Worm (Caenorhabditis elegans) whole organism, L3 larva: ENCODE measurements around the gene hsp-16.2.

ENCODE experiments used
- ZK546.5 ChIP-seq: sonication (generic microtip); optimal IDR thresholded peaks from 2 replicates; lab custom pipeline; 2017; ENCODE audit warnings: missing biosample characterization, missing genetic modification characterization
- aly-2 ChIP-seq: fragments of 150-350 bp; optimal IDR thresholded peaks from 2 replicates; lab custom pipeline; 2014; ENCODE audit warnings: missing biosample characterization, missing genetic modification characterization
- ama-1 ChIP-seq: fragments of 150-350 bp; optimal IDR thresholded peaks from 2 replicates; lab custom pipeline; 2018
- elt-1 ChIP-seq: fragments of 150-350 bp; optimal IDR thresholded peaks from 2 replicates; lab custom pipeline; 2014; ENCODE audit warnings: missing biosample characterization, missing genetic modification characterization
- elt-3 ChIP-seq, 3 experiments: fragments of 150-350 bp in 1 of 3; sonication (generic microtip) in 2 of 3; optimal IDR thresholded peaks; 2 replicates in 2 of 3; 4 replicates in 1 of 3; lab custom pipeline; 2014 to 2017; ENCODE audit warnings: missing biosample characterization in 3 of 3, missing genetic modification characterization in 3 of 3
- fkh-10 ChIP-seq: sonication (generic microtip); optimal IDR thresholded peaks from 2 replicates; lab custom pipeline; 2017; ENCODE audit warnings: missing biosample characterization, missing genetic modification reagents, missing genetic modification characterization
- fos-1 ChIP-seq: fragments of 150-350 bp; optimal IDR thresholded peaks from 2 replicates; lab custom pipeline; 2014; ENCODE audit warnings: missing biosample characterization, missing genetic modification characterization
- nhr-23 ChIP-seq: fragments of 150-350 bp; optimal IDR thresholded peaks from 2 replicates; lab custom pipeline; 2014; ENCODE audit warnings: missing biosample characterization, missing genetic modification reagents, missing genetic modification characterization
- nhr-237 ChIP-seq: fragments of 150-350 bp; optimal IDR thresholded peaks from 2 replicates; lab custom pipeline; 2014; ENCODE audit warnings: missing biosample characterization, missing genetic modification characterization
- nhr-76 ChIP-seq: fragments of 150-350 bp; sonication (generic microtip); optimal IDR thresholded peaks from 5 replicates; lab custom pipeline; 2014; ENCODE audit warnings: missing biosample characterization, missing genetic modification characterization
- pqm-1 ChIP-seq: fragments of 150-350 bp; optimal IDR thresholded peaks from 2 replicates; lab custom pipeline; 2017; ENCODE audit warnings: missing biosample characterization, missing genetic modification characterization, inconsistent platforms
- tbx-2 ChIP-seq: sonication (generic microtip); optimal IDR thresholded peaks from 2 replicates; lab custom pipeline; 2016; ENCODE audit warnings: mild to moderate bottlenecking, missing genetic modification characterization, missing compliant biosample characterization
- zag-1 ChIP-seq: fragments of 150-350 bp; optimal IDR thresholded peaks from 2 replicates; lab custom pipeline; 2014; ENCODE audit warnings: missing biosample characterization, missing genetic modification characterization
- ztf-11 ChIP-seq: fragments of 150-350 bp; optimal IDR thresholded peaks from 2 replicates; lab custom pipeline; 2014; ENCODE audit warnings: missing biosample characterization, missing genetic modification characterization

ce11 chrV:1794218-1794617, 10.5 kb downstream of the hsp-16.2 start, which contains the start of gene F36H9.1:
- TF ChIP-seq nhr-76 (tag; lab: Kevin White, UChicago) (no peak), zag-1 (tag; lab: Kevin White, UChicago) (no peak), ZK546.5 (tag; lab: Kevin White, UChicago) (no peak), nhr-23 (tag; lab: Kevin White, UChicago) (no peak), tbx-2 (tag; lab: Kevin White, UChicago) (no peak), elt-1 (tag; lab: Kevin White, UChicago) (no peak), pqm-1 (tag; lab: Kevin White, UChicago) (no peak), fos-1 (tag; lab: Kevin White, UChicago) (no peak), ama-1 (lab: Kevin White, UChicago) (no peak), fkh-10 (GFP tag; lab: Kevin White, UChicago) (no peak), ztf-11 (tag; lab: Kevin White, UChicago) (no peak), nhr-237 (tag; lab: Kevin White, UChicago) (no peak), elt-3 (tag; optimal IDR thresholded peaks at IDR 0.05; lab: Kevin White, UChicago) (no peak), aly-2 (no peak)
